Worm (Caenorhabditis elegans): ENCODE results near the gene Y25C1A.13.

ce11 chrII:3078496-3078895, 32.6 kb downstream of the Y25C1A.13 start, which contains the start of gene copb-1:
- TF ChIP-seq egl-27 (tag; optimal IDR thresholded peaks at IDR 0.05) (no peak), elt-2 (tag; optimal IDR thresholded peaks at IDR 0.05) (no peak), fkh-10 (GFP tag; optimal IDR thresholded peaks at IDR 0.05) (no peak), nhr-11 (tag; optimal IDR thresholded peaks at IDR 0.05) (no peak), nhr-77 (tag; optimal IDR thresholded peaks at IDR 0.05) (no peak), mml-1 (tag; optimal IDR thresholded peaks at IDR 0.05) (no peak), ZK546.5 (tag; optimal IDR thresholded peaks at IDR 0.05) (no peak), unc-39 (tag; optimal IDR thresholded peaks at IDR 0.05) (no peak), jun-1 (tag; optimal IDR thresholded peaks at IDR 0.05) (no peak), lin-15B (tag; optimal IDR thresholded peaks at IDR 0.05) (no peak), nhr-12 (tag; optimal IDR thresholded peaks at IDR 0.05) (no peak), snpc-4 (tag; optimal IDR thresholded peaks at IDR 0.05) (no peak)

All from whole organism, L3 larva.